Fruit fly (Drosophila melanogaster) whole organism, embryonic: ENCODE data around the gene CG42699.

Experiments
- BtbVII ChIP-seq: fragments of 200-800 bp; sonication (Bioruptor generic); optimal IDR thresholded peaks from 3 replicates; lab custom pipeline; 2017; ENCODE audit warnings: missing biosample characterization, mild to moderate bottlenecking, missing genetic modification characterization
- Bteb2 ChIP-seq: fragments of 200-800 bp; sonication (Bioruptor generic); optimal IDR thresholded peaks from 2 replicates; lab custom pipeline; 2016; ENCODE audit warnings: missing biosample characterization, missing genetic modification characterization
- CG10274 ChIP-seq: fragments of 200-800 bp; sonication (Bioruptor generic); optimal IDR thresholded peaks from 3 replicates; lab custom pipeline; 2017; ENCODE audit warnings: missing biosample characterization, mild to moderate bottlenecking, missing genetic modification characterization
- CG10431 ChIP-seq: fragments of 200-800 bp; sonication (Bioruptor generic); optimal IDR thresholded peaks from 3 replicates; lab custom pipeline; 2018; ENCODE audit warnings: missing biosample characterization, mild to moderate bottlenecking, missing genetic modification characterization
- CG11085 ChIP-seq: fragments of 200-800 bp; sonication (Bioruptor generic); IDR thresholded peaks from 2 replicates; pipeline ENCODE4 v1.3.6; 2022; ENCODE audit warnings: missing biosample characterization, missing genetic modification characterization
- CG11504 ChIP-seq: fragments of 200-800 bp; sonication (Bioruptor generic); optimal IDR thresholded peaks from 3 replicates; lab custom pipeline; 2019; ENCODE audit warnings: missing biosample characterization, mild to moderate bottlenecking, missing genetic modification characterization, moderate library complexity
- CG12942 ChIP-seq: fragments of 200-800 bp; sonication (Bioruptor generic); optimal IDR thresholded peaks from 3 replicates; lab custom pipeline; 2016; ENCODE audit warnings: missing biosample characterization, missing genetic modification characterization
- CG13123 ChIP-seq: fragments of 200-800 bp; sonication (Bioruptor generic); optimal IDR thresholded peaks from 2 replicates; lab custom pipeline; 2016; ENCODE audit warnings: missing biosample characterization, missing genetic modification characterization
- CG14050 ChIP-seq: fragments of 200-800 bp; sonication (Bioruptor generic); IDR thresholded peaks from 3 replicates; pipeline ENCODE4 v1.3.6; 2022; ENCODE audit warnings: missing biosample characterization, missing genetic modification characterization
- CG17361 ChIP-seq: fragments of 200-800 bp; sonication (Bioruptor generic); IDR thresholded peaks from 3 replicates; pipeline ENCODE4 v1.3.6; 2022; ENCODE audit warnings: missing biosample characterization, missing genetic modification characterization
- CG18599 ChIP-seq: fragments of 200-800 bp; sonication (Bioruptor generic); optimal IDR thresholded peaks from 3 replicates; lab custom pipeline; 2017; ENCODE audit warnings: missing biosample characterization, missing genetic modification characterization, mild to moderate bottlenecking, moderate library complexity, missing genetic modification reagents
- CG2712 ChIP-seq: fragments of 200-800 bp; optimal IDR thresholded peaks from 3 replicates; lab custom pipeline; 2019; ENCODE audit warnings: missing biosample characterization, mild to moderate bottlenecking, missing genetic modification characterization, moderate library complexity
- CG3163 ChIP-seq: fragments of 200-800 bp; sonication (Bioruptor generic); optimal IDR thresholded peaks from 3 replicates; lab custom pipeline; 2016; ENCODE audit warnings: missing biosample characterization, missing genetic modification characterization
- CG4328 ChIP-seq: fragments of 200-800 bp; sonication (Bioruptor generic); optimal IDR thresholded peaks from 3 replicates; lab custom pipeline; 2017; ENCODE audit warnings: missing biosample characterization, missing genetic modification reagents, missing genetic modification characterization
- CG6765 ChIP-seq: fragments of 200-800 bp; sonication (Bioruptor generic); optimal IDR thresholded peaks from 3 replicates; lab custom pipeline; 2017; ENCODE audit warnings: missing biosample characterization, mild to moderate bottlenecking, missing genetic modification characterization
- CG6791 ChIP-seq: fragments of 200-800 bp; sonication (Bioruptor generic); IDR thresholded peaks from 3 replicates; pipeline ENCODE4 v1.3.6; 2022; ENCODE audit warnings: missing biosample characterization, missing genetic modification characterization; ENCODE audit not compliant: partially characterized antibody
- Dek ChIP-seq: fragments of 200-800 bp; sonication (Bioruptor generic); optimal IDR thresholded peaks from 3 replicates; lab custom pipeline; 2019; ENCODE audit warnings: missing biosample characterization, mild to moderate bottlenecking, missing genetic modification characterization, moderate library complexity
- HmgD ChIP-seq: fragments of 200-800 bp; sonication (Bioruptor generic); optimal IDR thresholded peaks from 3 replicates; lab custom pipeline; 2016; ENCODE audit warnings: missing biosample characterization, missing genetic modification characterization
- Poxn ChIP-seq: fragments of 200-800 bp; sonication (Bioruptor generic); IDR thresholded peaks from 2 replicates; pipeline ENCODE4 v1.3.6; 2022; ENCODE audit warnings: missing biosample characterization, missing genetic modification characterization
- Rx ChIP-seq: fragments of 200-800 bp; sonication (Bioruptor generic); IDR thresholded peaks from 2 replicates; pipeline ENCODE4 v1.3.6; 2022; ENCODE audit warnings: missing biosample characterization, missing genetic modification characterization
- Xrp1 ChIP-seq: fragments of 200-800 bp; sonication (Bioruptor generic); IDR thresholded peaks from 2 replicates; pipeline ENCODE4 v1.3.6; 2022; ENCODE audit warnings: missing biosample characterization, missing genetic modification characterization
- bigmax ChIP-seq: fragments of 200-800 bp; sonication (Bioruptor generic); optimal IDR thresholded peaks from 2 replicates; lab custom pipeline; 2018; ENCODE audit warnings: missing biosample characterization, mild to moderate bottlenecking, missing genetic modification characterization
- cas ChIP-seq: fragments of 200-800 bp; sonication (Bioruptor generic); IDR thresholded peaks from 2 replicates; pipeline ENCODE4 v1.3.6; 2022; ENCODE audit warnings: missing biosample characterization, missing genetic modification characterization
- caup ChIP-seq: fragments of 200-800 bp; sonication (Bioruptor generic); optimal IDR thresholded peaks from 3 replicates; lab custom pipeline; 2017; ENCODE audit warnings: missing biosample characterization, mild to moderate bottlenecking, missing genetic modification characterization, moderate library complexity; ENCODE audit not compliant: severe bottlenecking
- emc ChIP-seq: fragments of 200-800 bp; sonication (Bioruptor generic); optimal IDR thresholded peaks from 2 replicates; lab custom pipeline; 2016; ENCODE audit warnings: missing biosample characterization, missing genetic modification characterization
- en ChIP-seq: fragments of 200-800 bp; sonication (Bioruptor generic); optimal IDR thresholded peaks from 2 replicates; lab custom pipeline; 2016; ENCODE audit warnings: missing biosample characterization, missing genetic modification characterization
- eyg ChIP-seq: fragments of 200-800 bp; sonication (Bioruptor generic); optimal IDR thresholded peaks from 3 replicates; lab custom pipeline; 2016; ENCODE audit warnings: missing biosample characterization, missing genetic modification characterization
- gem ChIP-seq: fragments of 200-800 bp; sonication (Bioruptor generic); optimal IDR thresholded peaks from 2 replicates; lab custom pipeline; 2019; ENCODE audit warnings: missing biosample characterization, mild to moderate bottlenecking, missing genetic modification characterization, moderate library complexity
- gfzf ChIP-seq: fragments of 200-800 bp; sonication (Bioruptor generic); optimal IDR thresholded peaks from 2 replicates; lab custom pipeline; 2016; ENCODE audit warnings: missing biosample characterization, mild to moderate bottlenecking, missing genetic modification characterization, moderate library complexity
- her ChIP-seq: fragments of 200-800 bp; sonication (Bioruptor generic); optimal IDR thresholded peaks from 2 replicates; lab custom pipeline; 2016; ENCODE audit warnings: missing biosample characterization, missing genetic modification characterization
- prd ChIP-seq, 3 experiments: fragments of >200 bp in 2 of 3; fragments of 200-800 bp in 1 of 3; sonication (Bioruptor generic) in 1 of 3; optimal IDR thresholded peaks in 2 of 3; IDR thresholded peaks in 1 of 3; 2 replicates in 2 of 3; 3 replicates in 1 of 3; pipeline versions ENCODE4 v1.3.6 to Lab custom; 2017 to 2022; ENCODE audit warnings: missing biosample characterization in 1 of 3, missing genetic modification characterization in 1 of 3
- sd ChIP-seq: fragments of 200-800 bp; sonication (Bioruptor generic); optimal IDR thresholded peaks from 3 replicates; lab custom pipeline; 2018; ENCODE audit warnings: missing biosample characterization, mild to moderate bottlenecking, missing genetic modification characterization, moderate library complexity
- sens ChIP-seq: fragments of 200-800 bp; sonication (Bioruptor generic); peaks from one replicate; lab custom pipeline; 2016; ENCODE audit warnings: missing biosample characterization, missing genetic modification characterization
- shn ChIP-seq: fragments of 200-800 bp; sonication (Bioruptor generic); optimal IDR thresholded peaks from 3 replicates; lab custom pipeline; 2016; ENCODE audit warnings: missing biosample characterization, missing genetic modification characterization
- slou ChIP-seq: fragments of 200-800 bp; sonication (Bioruptor generic); optimal IDR thresholded peaks from 3 replicates; lab custom pipeline; 2016; ENCODE audit warnings: missing biosample characterization, missing genetic modification characterization
- ssp ChIP-seq: fragments of 200-800 bp; sonication (Bioruptor generic); IDR thresholded peaks from 2 replicates; pipeline ENCODE4 v1.3.6; 2022; ENCODE audit warnings: missing biosample characterization, missing genetic modification characterization
- tll ChIP-seq, 2 experiments: fragments of 200-800 bp in 1 of 2; fragments of >200 bp in 1 of 2; sonication (Bioruptor generic) in 1 of 2; optimal IDR thresholded peaks; 2 replicates each; lab custom pipeline; 2017 to 2019; ENCODE audit warnings: missing biosample characterization in 2 of 2, missing genetic modification characterization in 2 of 2, mild to moderate bottlenecking in 1 of 2, moderate library complexity in 1 of 2
- trem ChIP-seq: fragments of 200-800 bp; optimal IDR thresholded peaks from 3 replicates; lab custom pipeline; 2019; ENCODE audit warnings: missing biosample characterization, mild to moderate bottlenecking, missing genetic modification characterization, moderate library complexity
- usp ChIP-seq: fragments of >200 bp; optimal IDR thresholded peaks from 2 replicates; lab custom pipeline; 2017; ENCODE audit warnings: missing biosample characterization, missing genetic modification characterization
- wdn ChIP-seq: fragments of 200-800 bp; sonication (Bioruptor generic); IDR thresholded peaks from 2 replicates; pipeline ENCODE4 v1.3.6; 2022; ENCODE audit warnings: missing biosample characterization, missing genetic modification characterization
- wor ChIP-seq: fragments of 200-800 bp; sonication (Bioruptor generic); IDR thresholded peaks from 2 replicates; pipeline ENCODE4 v1.3.6; 2022; ENCODE audit warnings: missing biosample characterization, missing genetic modification characterization
- zf30C ChIP-seq: fragments of 200-800 bp; sonication (Bioruptor generic); optimal IDR thresholded peaks from 3 replicates; lab custom pipeline; 2018; ENCODE audit warnings: missing biosample characterization, mild to moderate bottlenecking, missing genetic modification characterization
- zfh1 ChIP-seq: fragments of 200-800 bp; sonication (Bioruptor generic); IDR thresholded peaks from 3 replicates; pipeline ENCODE4 v1.3.6; 2022; ENCODE audit warnings: missing biosample characterization, missing genetic modification characterization

The CG42699 gene

DNA sequence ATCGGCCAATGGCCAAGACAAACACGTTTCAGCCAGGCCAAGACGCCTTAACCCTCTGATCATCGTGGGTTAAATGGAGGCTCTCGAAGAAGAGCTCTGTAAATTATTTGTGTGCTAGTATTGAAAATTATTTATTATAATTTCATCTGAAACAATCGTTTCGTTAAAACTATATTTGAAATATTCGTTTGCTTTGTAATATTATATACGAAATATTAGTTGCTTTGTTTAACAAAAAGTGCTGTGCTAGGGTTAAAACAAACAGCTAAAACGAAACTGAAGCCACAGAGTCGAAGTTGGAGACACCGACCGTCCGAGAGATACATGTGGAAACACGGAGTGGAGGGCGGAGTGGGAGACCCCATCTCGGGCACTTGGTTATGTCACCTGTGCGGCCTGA is 22.2 kb downstream of the CG42699 start (continued):
- TF ChIP-seq gfzf (no peak), HmgD (no peak), her (no peak), CG11504 (tag; lab: Kevin White, UChicago) (no peak), Dek (tag; lab: Kevin White, UChicago) (peak; percentile 16), wdn (GFP tag; lab: Robert Waterston, UW) (no peak)

DNA sequence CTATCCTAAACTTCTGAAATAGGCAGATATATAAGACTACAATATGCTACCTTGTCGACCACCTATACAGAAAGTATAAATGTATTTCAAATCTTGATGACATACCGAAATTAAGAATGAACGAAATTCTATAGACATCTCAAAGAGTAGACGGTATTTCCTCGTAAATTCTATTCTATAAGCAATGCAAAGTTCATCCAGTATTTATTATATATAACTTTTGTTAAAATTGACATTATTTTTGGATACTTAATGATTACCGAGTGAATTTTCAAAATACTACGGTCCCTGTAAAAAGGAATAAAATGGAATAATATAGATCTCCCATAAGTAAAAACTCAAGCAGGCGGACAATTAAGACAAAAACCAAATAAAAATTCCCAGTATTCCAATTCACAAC is 24.8 kb downstream of the CG42699 start, which contains the start of gene CG15767:
CG15767 (plus strand) TSS at position 301 of the 400 bp plus-strand sequence.
- TF ChIP-seq bigmax (GFP tag; lab: Kevin White, UChicago) (no peak), CG3163 (no peak), CG6765 (GFP tag; lab: Kevin White, UChicago) (no peak), CG4328 (GFP tag; lab: Kevin White, UChicago) (no peak), CG13123 (no peak), sens (no peak), tll (GFP tag; optimal IDR thresholded peaks at IDR 0.05; lab: Kevin White, UChicago) (no peak), CG18599 (GFP tag; lab: Kevin White, UChicago) (no peak), usp (GFP tag; lab: Kevin White, UChicago) (no peak), wor (GFP tag; lab: Robert Waterston, UW) (no peak), CG17361 (GFP tag; lab: Robert Waterston, UW) (no peak), slou (no peak), CG14050 (GFP tag; lab: Robert Waterston, UW) (no peak), CG10431 (no peak), emc (GFP tag; lab: Kevin White, UChicago) (no peak), Poxn (GFP tag; lab: Robert Waterston, UW) (no peak), Dek (tag; lab: Kevin White, UChicago) (no peak), trem (no peak), CG10274 (GFP tag; lab: Kevin White, UChicago) (no peak)

DNA sequence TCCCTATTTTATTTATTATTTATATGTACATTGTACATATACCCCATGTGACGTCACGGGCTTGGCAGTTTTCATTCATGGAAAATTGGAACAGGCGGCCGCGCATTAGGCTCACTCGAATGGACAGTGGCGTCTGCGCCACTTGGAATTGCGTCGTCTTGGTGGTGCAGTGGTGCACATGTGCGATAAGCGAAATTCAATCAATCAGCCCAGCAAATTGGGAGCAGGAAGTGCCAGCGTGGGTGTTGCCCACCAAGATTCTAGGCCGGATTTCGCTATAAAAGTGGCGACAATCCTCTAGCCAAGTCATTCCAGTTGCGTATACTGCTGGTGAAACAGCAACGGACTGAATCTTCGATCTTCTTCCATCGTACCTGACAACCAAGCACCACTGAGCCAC is 27.5 kb downstream of the CG42699 start, which contains the start of gene CG12239:
CG12239 (plus strand) TSS at position 301 of the 400 bp plus-strand sequence.
- no peak for TF ChIP-seq en (GFP tag; lab: Kevin White, UChicago)
- TF ChIP-seq eyg (GFP tag; lab: Kevin White, UChicago), result no peak

DNA sequence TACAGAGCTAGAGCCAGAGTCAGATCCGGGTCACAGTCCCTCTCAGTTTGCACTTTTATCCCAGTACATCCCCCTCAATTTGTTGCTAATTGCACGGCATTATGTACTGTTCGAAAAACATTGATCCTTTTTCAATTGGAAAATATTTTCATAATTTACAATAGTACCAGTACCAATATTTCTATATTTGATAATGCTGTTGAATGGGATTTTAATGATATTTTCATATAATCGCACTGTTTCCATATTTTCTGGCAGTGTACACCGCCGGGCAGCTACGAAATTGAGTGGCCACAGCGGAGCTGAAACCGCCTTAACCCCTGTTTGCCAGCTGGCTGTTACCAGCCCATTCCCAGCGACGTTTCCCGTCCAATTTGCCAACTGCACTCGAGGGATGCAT is 36.3 kb downstream of the CG42699 start:
- TF ChIP-seq CG6791 (GFP tag; lab: Robert Waterston, UW) (no peak), Xrp1 (GFP tag; lab: Robert Waterston, UW) (peak; percentile 15; the same call in 1 of the 2 replicates), CG2712 (tag; lab: Kevin White, UChicago) (peak; percentile 5), zfh1 (GFP tag; lab: Robert Waterston, UW) (0 out of 3 replicates have a peak, but pooled peaks have one; percentile 20), prd (optimal IDR thresholded peaks at IDR 0.05; lab: Kevin White, UChicago) (no peak), prd (GFP tag; IDR thresholded peaks at IDR 0.05; lab: Robert Waterston, UW) (peak; percentile 13; the same call in 1 of the 3 replicates), sd (tag; lab: Kevin White, UChicago) (no peak), sens (peak; percentile 72)

DNA sequence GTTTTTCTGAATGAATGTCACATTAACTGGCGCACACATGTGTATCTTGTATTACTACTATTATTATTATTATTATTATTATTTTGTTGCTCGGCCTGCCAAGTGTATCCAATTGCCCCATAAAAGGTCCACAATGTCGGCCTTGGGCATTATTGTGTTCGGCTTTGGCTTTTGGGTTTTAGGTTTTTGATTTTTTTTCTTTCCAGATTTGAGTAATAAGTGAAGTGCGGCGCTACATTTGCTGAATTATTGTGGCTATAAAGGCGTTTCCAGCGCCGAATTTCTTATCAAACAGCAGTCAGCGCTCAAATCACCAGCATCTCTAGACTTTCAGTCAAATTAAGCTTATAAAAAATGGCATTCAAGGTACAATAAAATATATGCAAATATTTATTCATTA is 40.0 kb downstream of the CG42699 start, which contains the start of gene Cpr5C:
Cpr5C (plus strand) TSS at position 301 of the 400 bp plus-strand sequence.
- TF ChIP-seq ssp (GFP tag; lab: Robert Waterston, UW) (no peak), BtbVII (GFP tag; lab: Kevin White, UChicago) (no peak), gem (tag; lab: Kevin White, UChicago) (no peak), CG12942 (GFP tag; lab: Kevin White, UChicago) (no peak), shn (GFP tag; lab: Kevin White, UChicago) (no peak), cas (GFP tag; lab: Robert Waterston, UW) (no peak), caup (no peak), CG11085 (GFP tag; lab: Robert Waterston, UW) (no peak), Bteb2 (GFP tag; lab: Kevin White, UChicago) (no peak), Rx (no peak), CG6791 (GFP tag; lab: Robert Waterston, UW) (no peak), zf30C (GFP tag; lab: Kevin White, UChicago) (no peak)
